Worm (Caenorhabditis elegans) whole organism, young adult: ENCODE results near the gene dao-6.

Experiments
- C06A6.2 ChIP-seq: fragments of 200-800 bp; sonication (Bioruptor generic); conservative IDR thresholded peaks from 2 replicates; pipeline ENCODE4 v1.3.6; 2022; ENCODE audit warnings: missing genetic modification characterization, missing compliant biosample characterization
- C17E4.6 ChIP-seq: fragments of 200-800 bp; sonication (Bioruptor generic); IDR thresholded peaks from 2 replicates; pipeline ENCODE4 v1.3.6; 2022; ENCODE audit warnings: missing genetic modification reagents, missing genetic modification characterization, missing compliant biosample characterization
- F22D6.2 ChIP-seq: sonication (generic microtip); optimal IDR thresholded peaks from 2 replicates; lab custom pipeline; 2016; ENCODE audit warnings: mild to moderate bottlenecking, missing genetic modification characterization, missing compliant biosample characterization
- F33H1.4 ChIP-seq: fragments of 200-800 bp; sonication (Bioruptor generic); IDR thresholded peaks from 2 replicates; pipeline ENCODE4 v1.3.6; 2022; ENCODE audit warnings: missing genetic modification reagents, missing genetic modification characterization, missing compliant biosample characterization
- F37B4.10 ChIP-seq: fragments of 200-800 bp; sonication (Bioruptor generic); IDR thresholded peaks from 2 replicates; pipeline ENCODE4 v1.3.6; 2022; ENCODE audit warnings: missing genetic modification characterization, missing compliant biosample characterization
- F39B2.1 ChIP-seq: fragments of 200-800 bp; sonication (Bioruptor generic); IDR thresholded peaks from 2 replicates; pipeline ENCODE4 v1.3.6; 2022; ENCODE audit warnings: missing genetic modification reagents, missing genetic modification characterization, missing compliant biosample characterization
- K12H6.12 ChIP-seq: fragments of 200-800 bp; sonication (Bioruptor generic); optimal IDR thresholded peaks from 2 replicates; lab custom pipeline; 2018; ENCODE audit warnings: mild to moderate bottlenecking, missing genetic modification characterization, missing compliant biosample characterization
- Y53F4B.3 ChIP-seq: fragments of 200-800 bp; sonication (Bioruptor generic); IDR thresholded peaks from 2 replicates; pipeline ENCODE4 v1.3.6; 2022; ENCODE audit warnings: missing genetic modification reagents, missing genetic modification characterization, missing compliant biosample characterization
- Y67H2A.10 ChIP-seq: fragments of 200-800 bp; sonication (Bioruptor generic); conservative IDR thresholded peaks from 2 replicates; pipeline ENCODE4 v1.3.6; 2022; ENCODE audit warnings: missing genetic modification reagents, missing genetic modification characterization, missing compliant biosample characterization
- Y95B8A.8 ChIP-seq: fragments of 200-800 bp; sonication (Bioruptor generic); IDR thresholded peaks from 2 replicates; pipeline ENCODE4 v1.3.6; 2022; ENCODE audit warnings: missing genetic modification reagents, missing genetic modification characterization, missing compliant biosample characterization
- akir-1 ChIP-seq: fragments of 200-800 bp; sonication (Bioruptor generic); optimal IDR thresholded peaks from 2 replicates; lab custom pipeline; 2018; ENCODE audit warnings: mild to moderate bottlenecking, missing genetic modification characterization, moderate library complexity, missing compliant biosample characterization
- ama-1 ChIP-seq, 3 experiments: fragments of 150-350 bp in 1 of 3; sonication (generic microtip) in 2 of 3; optimal IDR thresholded peaks; 2 replicates each; lab custom pipeline; 2014 to 2018; ENCODE audit warnings: missing biosample characterization in 2 of 3, missing genetic modification characterization in 2 of 3, missing genetic modification reagents in 2 of 3
- aptf-3 ChIP-seq: fragments of 200-800 bp; sonication (Bioruptor generic); IDR thresholded peaks from 2 replicates; pipeline ENCODE4 v1.3.6; 2022; ENCODE audit warnings: missing genetic modification characterization, missing compliant biosample characterization
- attf-3 ChIP-seq: fragments of 200-800 bp; sonication (Bioruptor generic); conservative IDR thresholded peaks from 2 replicates; pipeline ENCODE4 v1.3.6; 2022; ENCODE audit warnings: missing genetic modification reagents, missing genetic modification characterization, missing compliant biosample characterization
- cebp-1 ChIP-seq, 2 experiments: fragments of 200-800 bp in 1 of 2; sonication (Bioruptor generic) in 1 of 2; sonication (generic microtip) in 1 of 2; IDR thresholded peaks in 1 of 2; optimal IDR thresholded peaks in 1 of 2; 2 replicates each; pipeline versions ENCODE4 v1.3.6 to Lab custom; 2017 to 2022; ENCODE audit warnings: missing compliant biosample characterization in 2 of 2, missing genetic modification characterization in 2 of 2, mild to moderate bottlenecking in 1 of 2, missing genetic modification reagents in 1 of 2, moderate library complexity in 1 of 2
- die-1 ChIP-seq: sonication (generic microtip); optimal IDR thresholded peaks from 2 replicates; lab custom pipeline; 2016; ENCODE audit warnings: missing genotype, mild to moderate bottlenecking, missing genetic modification characterization, missing compliant biosample characterization
- dox-1 ChIP-seq: fragments of 200-800 bp; sonication (Bioruptor generic); IDR thresholded peaks from 2 replicates; pipeline ENCODE4 v1.3.6; 2022; ENCODE audit warnings: missing genetic modification reagents, missing genetic modification characterization, missing compliant biosample characterization
- egrh-3 ChIP-seq: fragments of 200-800 bp; sonication (Bioruptor generic); IDR thresholded peaks from 2 replicates; pipeline ENCODE4 v1.3.6; 2022; ENCODE audit warnings: missing genetic modification reagents, missing genetic modification characterization, missing compliant biosample characterization
- fkh-3 ChIP-seq: sonication (generic microtip); optimal IDR thresholded peaks from 2 replicates; lab custom pipeline; 2016; ENCODE audit warnings: mild to moderate bottlenecking, missing genetic modification characterization, missing compliant biosample characterization
- hmg-1.2 ChIP-seq: fragments of 200-800 bp; sonication (Bioruptor generic); IDR thresholded peaks from 2 replicates; pipeline ENCODE4 v1.3.6; 2022; ENCODE audit warnings: missing genetic modification reagents, missing genetic modification characterization, missing compliant biosample characterization
- hmg-20 ChIP-seq: fragments of 200-800 bp; sonication (Bioruptor generic); IDR thresholded peaks from 2 replicates; pipeline ENCODE4 v1.3.6; 2022; ENCODE audit warnings: missing genetic modification reagents, missing genetic modification characterization, missing compliant biosample characterization
- hsf-1 ChIP-seq: fragments of 200-800 bp; sonication (Bioruptor generic); IDR thresholded peaks from 2 replicates; pipeline ENCODE4 v1.3.6; 2022; ENCODE audit warnings: missing genetic modification reagents, missing genetic modification characterization, missing compliant biosample characterization
- lag-1 ChIP-seq: fragments of 200-800 bp; sonication (Bioruptor generic); IDR thresholded peaks from 2 replicates; pipeline ENCODE4 v1.3.6; 2022; ENCODE audit warnings: missing genetic modification reagents, missing genetic modification characterization, missing compliant biosample characterization
- let-526 ChIP-seq: fragments of 200-800 bp; sonication (Bioruptor generic); IDR thresholded peaks from 2 replicates; pipeline ENCODE4 v1.3.6; 2022; ENCODE audit warnings: missing genetic modification reagents, missing genetic modification characterization, missing compliant biosample characterization
- let-607 ChIP-seq, 2 experiments: fragments of 200-800 bp in 1 of 2; sonication (Bioruptor generic) in 1 of 2; sonication (generic microtip) in 1 of 2; optimal IDR thresholded peaks; 2 replicates each; lab custom pipeline; 2016 to 2018; ENCODE audit warnings: mild to moderate bottlenecking in 2 of 2, missing compliant biosample characterization in 2 of 2, missing genetic modification characterization in 2 of 2, moderate library complexity in 2 of 2, missing genotype in 1 of 2
- lin-35 ChIP-seq, 3 experiments: fragments of 150-350 bp in 2 of 3; sonication (generic microtip) in 1 of 3; optimal IDR thresholded peaks; 2 replicates each; lab custom pipeline; 2014 to 2018; ENCODE audit warnings: missing biosample characterization in 3 of 3, missing genetic modification characterization in 3 of 3, missing genetic modification reagents in 3 of 3
- lsl-1 ChIP-seq: fragments of 200-800 bp; sonication (Bioruptor generic); optimal IDR thresholded peaks from 2 replicates; lab custom pipeline; 2018; ENCODE audit warnings: mild to moderate bottlenecking, missing genetic modification characterization, moderate library complexity, missing compliant biosample characterization
- madf-3 ChIP-seq: fragments of 200-800 bp; sonication (Bioruptor generic); IDR thresholded peaks from 2 replicates; pipeline ENCODE4 v1.3.6; 2022; ENCODE audit warnings: missing genetic modification reagents, missing genetic modification characterization, missing compliant biosample characterization
- mcd-1 ChIP-seq: fragments of 200-800 bp; sonication (Bioruptor generic); IDR thresholded peaks from 2 replicates; pipeline ENCODE4 v1.3.6; 2022; ENCODE audit warnings: missing genetic modification reagents, missing genetic modification characterization, missing compliant biosample characterization
- mxl-1 ChIP-seq: sonication (generic microtip); optimal IDR thresholded peaks from 2 replicates; lab custom pipeline; 2016; ENCODE audit warnings: missing genetic modification characterization, missing compliant biosample characterization
- nfya-1 ChIP-seq: sonication (generic microtip); optimal IDR thresholded peaks from 2 replicates; lab custom pipeline; 2017; ENCODE audit warnings: antibody characterized with exemption, missing compliant biosample characterization, missing genetic modification characterization, borderline replicate concordance; ENCODE audit not compliant: insufficient read depth
- nhr-179 ChIP-seq: sonication (generic microtip); optimal IDR thresholded peaks from 2 replicates; lab custom pipeline; 2016; ENCODE audit warnings: mild to moderate bottlenecking, missing genetic modification characterization, missing compliant biosample characterization
- nhr-90 ChIP-seq: sonication (generic microtip); optimal IDR thresholded peaks from 2 replicates; lab custom pipeline; 2016; ENCODE audit warnings: missing genotype, mild to moderate bottlenecking, missing genetic modification characterization, missing compliant biosample characterization
- pbrm-1 ChIP-seq: fragments of 200-800 bp; sonication (Bioruptor generic); IDR thresholded peaks from 2 replicates; pipeline ENCODE4 v1.3.6; 2022; ENCODE audit warnings: missing genetic modification reagents, missing genetic modification characterization, missing compliant biosample characterization
- rec-8 ChIP-seq, 2 experiments: sonication (generic microtip); optimal IDR thresholded peaks; 2 replicates each; lab custom pipeline; 2016; ENCODE audit warnings: mild to moderate bottlenecking in 2 of 2, missing genetic modification characterization in 2 of 2, missing genetic modification reagents in 2 of 2, missing genotype in 2 of 2, missing biosample characterization in 1 of 2, missing compliant biosample characterization in 1 of 2, moderate library complexity in 1 of 2
- sdz-38 ChIP-seq: sonication (generic microtip); optimal IDR thresholded peaks from 2 replicates; lab custom pipeline; 2016; ENCODE audit warnings: missing genotype, missing genetic modification characterization, missing compliant biosample characterization
- snpc-4 ChIP-seq, 5 experiments: fragments of 150-350 bp in 1 of 5; sonication (generic microtip) in 4 of 5; optimal IDR thresholded peaks; 2 replicates each; lab custom pipeline; 2014 to 2018; ENCODE audit warnings: missing genetic modification characterization in 5 of 5, missing biosample characterization in 3 of 5, antibody characterized with exemption in 2 of 5, mild to moderate bottlenecking in 2 of 5, missing compliant biosample characterization in 2 of 5, missing genotype in 2 of 5, moderate library complexity in 2 of 5, missing genetic modification reagents in 1 of 5
- tbp1 ChIP-seq: fragments of 200-800 bp; sonication (Bioruptor generic); optimal IDR thresholded peaks from 2 replicates; lab custom pipeline; 2018; ENCODE audit warnings: mild to moderate bottlenecking, missing genetic modification characterization, missing compliant biosample characterization
- unc-130 ChIP-seq: sonication (generic microtip); optimal IDR thresholded peaks from 2 replicates; lab custom pipeline; 2016; ENCODE audit warnings: missing genetic modification reagents, missing genetic modification characterization, missing compliant biosample characterization
- unc-62 ChIP-seq: fragments of 150-350 bp; optimal IDR thresholded peaks from 2 replicates; lab custom pipeline; 2014; ENCODE audit warnings: missing biosample characterization, missing genetic modification reagents, missing genetic modification characterization
- zfh-2 ChIP-seq: fragments of 200-800 bp; sonication (Bioruptor generic); conservative IDR thresholded peaks from 2 replicates; pipeline ENCODE4 v1.3.6; 2022; ENCODE audit warnings: missing genetic modification reagents, missing genetic modification characterization, missing compliant biosample characterization
- ztf-25 ChIP-seq: fragments of 200-800 bp; sonication (Bioruptor generic); IDR thresholded peaks from 2 replicates; pipeline ENCODE4 v1.3.6; 2022; ENCODE audit warnings: missing genetic modification reagents, missing genetic modification characterization, missing compliant biosample characterization
- ztf-6 ChIP-seq: fragments of 200-800 bp; sonication (Bioruptor generic); IDR thresholded peaks from 2 replicates; pipeline ENCODE4 v1.3.6; 2022; ENCODE audit warnings: missing genetic modification reagents, missing genetic modification characterization, missing compliant biosample characterization

Gene dao-6

ce11 chrIII:9766175-9766574 lies 30.2 kb upstream of the dao-6 start, which contains the start of gene cbp-1:
Gene cbp-1, plus strand, starts transcription at chrIII:9766509.
- 0 out of 2 replicates have a peak, but pooled peaks have one; percentile 58 for TF ChIP-seq madf-3 (GFP tag; lab: Robert Waterston, UW)
- 0 out of 2 replicates have a peak, but pooled peaks have one; percentile 5 for TF ChIP-seq mcd-1 (GFP tag; lab: Robert Waterston, UW)
- TF ChIP-seq hsf-1, result no peak
- no peak for TF ChIP-seq rec-8 (tag; optimal IDR thresholded peaks at IDR 0.05; lab: Kevin White, UChicago)
- TF ChIP-seq unc-130 (GFP tag; lab: Kevin White, UChicago), result no peak
- 0 out of 2 replicates have a peak, but pooled peaks have one; percentile 11 for TF ChIP-seq pbrm-1 (GFP tag; lab: Robert Waterston, UW)
- TF ChIP-seq hmg-1.2, result peak; percentile 90
- TF ChIP-seq dox-1 (GFP tag; lab: Robert Waterston, UW), result no peak
- TF ChIP-seq attf-3 (GFP tag; lab: Robert Waterston, UW), result no peak
- no peak for TF ChIP-seq ama-1 (optimal IDR thresholded peaks at IDR 0.05; lab: Kevin White, UChicago)
- no peak for TF ChIP-seq ama-1 (GFP tag; optimal IDR thresholded peaks at IDR 0.05; lab: Kevin White, UChicago)

- TF ChIP-seq sdz-38 (tag; lab: Kevin White, UChicago) (no peak), lsl-1 (GFP tag; lab: Kevin White, UChicago) (peak; percentile 29), die-1 (tag; lab: Kevin White, UChicago) (peak; percentile 62), aptf-3 (no peak), cebp-1 (GFP tag; IDR thresholded peaks at IDR 0.05; lab: Robert Waterston, UW) (peak; percentile 84), cebp-1 (tag; optimal IDR thresholded peaks at IDR 0.05; lab: Kevin White, UChicago) (peak; percentile 97), snpc-4 (GFP tag; optimal IDR thresholded peaks at IDR 0.05; lab: Kevin White, UChicago) (peak; percentile 43), snpc-4 (tag; optimal IDR thresholded peaks at IDR 0.05; lab: Kevin White, UChicago) (peak in 3 of 4 experiments; percentile 57 to 84 (median 83)), nhr-90 (peak; percentile 94), ztf-6 (peak; percentile 77; the same call in 1 of the 2 replicates), unc-62 (GFP tag; lab: Kevin White, UChicago) (peak; percentile 37), ztf-25 (GFP tag; lab: Robert Waterston, UW) (peak; percentile 79; the same call in 1 of the 2 replicates), mxl-1 (tag; lab: Kevin White, UChicago) (no peak), zfh-2 (GFP tag; lab: Robert Waterston, UW) (peak; percentile 99), Y67H2A.10 (peak; percentile 99), nhr-179 (tag; lab: Kevin White, UChicago) (no peak), akir-1 (peak; percentile 92), madf-3 (GFP tag; lab: Robert Waterston, UW) (peak; percentile 100), F37B4.10 (GFP tag; lab: Robert Waterston, UW) (peak; percentile 94; the same call in 1 of the 2 replicates), lin-35 (GFP tag; optimal IDR thresholded peaks at IDR 0.05; lab: Kevin White, UChicago) (peak in 2 of 3 experiments; percentile 44 to 94), nfya-1 (tag; lab: Kevin White, UChicago) (no peak), Y95B8A.8 (GFP tag; lab: Robert Waterston, UW) (peak; percentile 96), C17E4.6 (GFP tag; lab: Robert Waterston, UW) (peak; percentile 96), fkh-3 (peak; percentile 61), F39B2.1 (peak; percentile 77), lag-1 (GFP tag; lab: Robert Waterston, UW) (peak; percentile 94), C06A6.2 (GFP tag; lab: Robert Waterston, UW) (peak; percentile 97), F33H1.4 (GFP tag; lab: Robert Waterston, UW) (peak; percentile 91), F22D6.2 (tag; lab: Kevin White, UChicago) (peak; percentile 89), egrh-3 (GFP tag; lab: Robert Waterston, UW) (peak; percentile 54), mcd-1 (GFP tag; lab: Robert Waterston, UW) (peak; percentile 96), Y53F4B.3 (GFP tag; lab: Robert Waterston, UW) (no peak), dox-1 (GFP tag; lab: Robert Waterston, UW) (peak; percentile 97), tbp1 (GFP tag; lab: Kevin White, UChicago) (peak; percentile 75), let-526 (peak; percentile 98), let-607 (tag; optimal IDR thresholded peaks at IDR 0.05; lab: Kevin White, UChicago) (peak; percentile 91 to 94), hmg-20 (peak; percentile 87), K12H6.12 (tag; lab: Kevin White, UChicago) (peak; percentile 100)
These were observed 29.5 kb upstream of the dao-6 start for ce11 chrIII:9765465-9765900.
